Fruit fly (Drosophila melanogaster): ENCODE results near the gene up.

DNA sequence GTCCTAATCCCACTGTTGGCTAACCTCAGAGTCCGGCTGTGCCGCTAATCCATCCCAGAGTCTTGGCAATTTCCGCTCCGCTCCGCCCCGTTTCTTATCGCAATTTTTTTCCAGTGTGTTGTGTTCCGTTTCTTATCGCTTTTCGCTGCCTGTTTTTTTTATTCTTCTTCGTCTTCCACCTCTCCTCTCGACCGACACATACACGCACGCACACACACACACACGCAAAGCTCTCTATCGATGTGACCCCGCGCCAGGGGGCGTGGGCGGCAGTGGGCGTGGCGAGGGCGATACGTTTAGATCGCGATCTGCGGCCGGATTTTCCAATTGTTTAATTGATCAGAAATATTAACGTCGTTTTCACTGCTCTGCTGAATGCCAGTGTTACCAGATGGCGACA is 13.6 kb upstream of the up start:
- peak; percentile 58 for TF ChIP-seq psq (GFP tag; optimal IDR thresholded peaks at IDR 0.05)
- TF ChIP-seq insv (GFP tag; optimal IDR thresholded peaks at IDR 0.05): no peak
- TF ChIP-seq CG9876 (GFP tag; optimal IDR thresholded peaks at IDR 0.05): no peak
- TF ChIP-seq gfzf (GFP tag; optimal IDR thresholded peaks at IDR 0.05): no peak
- no peak for TF ChIP-seq ewg (GFP tag; optimal IDR thresholded peaks at IDR 0.05)
- no peak for TF ChIP-seq Ravus (GFP tag; IDR thresholded peaks at IDR 0.05)
- TF ChIP-seq eyg (GFP tag; optimal IDR thresholded peaks at IDR 0.05): no peak
- TF ChIP-seq CG2116 (GFP tag; optimal IDR thresholded peaks at IDR 0.05): no peak
- no peak for TF ChIP-seq Ptx1 (GFP tag; IDR thresholded peaks at IDR 0.05)
- TF ChIP-seq crol (GFP tag; IDR thresholded peaks at IDR 0.05): peak; percentile 94
- TF ChIP-seq CG31365 (tag; optimal IDR thresholded peaks at IDR 0.05): no peak
- TF ChIP-seq CG8478 (optimal IDR thresholded peaks at IDR 0.05): no peak
- no peak for TF ChIP-seq hbn (GFP tag; IDR thresholded peaks at IDR 0.05; ENCODE audit: partially characterized antibody)
- no peak for TF ChIP-seq Rfx (GFP tag; IDR thresholded peaks at IDR 0.05)
